Worm (Caenorhabditis elegans): ENCODE data around the gene F42A9.7.
A peak's percentile ranks its signal among the peaks of the same experiment; 100 is the strongest.

Gene F42A9.7

ce11 chrIV:8608934-8609333, 8.0 kb downstream of the F42A9.7 start, which contains the start of gene F42A9.6 (continued):
- TF ChIP-seq K11D2.4 (GFP tag; IDR thresholded peaks at IDR 0.05) (no peak), die-1 (tag; optimal IDR thresholded peaks at IDR 0.05) (no peak)

ce11 chrIV:8608204-8608603, 8.7 kb downstream of the F42A9.7 start:
- TF ChIP-seq rcor-1 (GFP tag; IDR thresholded peaks at IDR 0.05) (no peak), cebp-2 (GFP tag; IDR thresholded peaks at IDR 0.05) (no peak), mel-28 (tag; optimal IDR thresholded peaks at IDR 0.05; ENCODE audit: borderline replicate concordance) (no peak), F57A8.1 (GFP tag; optimal IDR thresholded peaks at IDR 0.05) (no peak), B0336.3 (GFP tag; IDR thresholded peaks at IDR 0.05) (no peak), dpl-1 (GFP tag; optimal IDR thresholded peaks at IDR 0.05) (no peak), D2030.7 (GFP tag; IDR thresholded peaks at IDR 0.05) (no peak), nhr-120 (GFP tag; IDR thresholded peaks at IDR 0.05) (no peak), F55B11.4 (tag; optimal IDR thresholded peaks at IDR 0.05; ENCODE audit: borderline replicate concordance, insufficient read depth) (no peak), ZK185.1 (tag; optimal IDR thresholded peaks at IDR 0.05; ENCODE audit: poor library complexity, severe bottlenecking) (no peak), athp-1 (tag; optimal IDR thresholded peaks at IDR 0.05) (no peak), chd-7 (tag; optimal IDR thresholded peaks at IDR 0.05) (no peak), him-1 (tag; optimal IDR thresholded peaks at IDR 0.05) (no peak), B0261.1 (tag; optimal IDR thresholded peaks at IDR 0.05) (no peak)

ce11 chrIV:8607468-8607867, 9.5 kb downstream of the F42A9.7 start:
- TF ChIP-seq F33H1.4 (GFP tag; IDR thresholded peaks at IDR 0.05) (peak; percentile 73), lsl-1 (GFP tag; optimal IDR thresholded peaks at IDR 0.05) (peak; percentile 54)

ce11 chrIV:8605217-8605616, 11.7 kb downstream of the F42A9.7 start:
- TF ChIP-seq atf-7 (tag; optimal IDR thresholded peaks at IDR 0.05) (no peak), tlf-1 (GFP tag; optimal IDR thresholded peaks at IDR 0.05) (no peak), lsy-27 (tag; optimal IDR thresholded peaks at IDR 0.05; ENCODE audit: borderline replicate concordance, insufficient read depth) (no peak), mcd-1 (GFP tag; IDR thresholded peaks at IDR 0.05) (no peak), lin-26 (GFP tag; IDR thresholded peaks at IDR 0.05) (no peak), mxl-1 (tag; optimal IDR thresholded peaks at IDR 0.05) (no peak), hlh-12 (tag; optimal IDR thresholded peaks at IDR 0.05) (no peak), T26A5.8 (tag; optimal IDR thresholded peaks at IDR 0.05) (no peak), zfh-2 (GFP tag; conservative IDR thresholded peaks at IDR 0.05) (no peak), Y56A3A.18 (GFP tag; IDR thresholded peaks at IDR 0.05) (no peak), unc-130 (GFP tag; optimal IDR thresholded peaks at IDR 0.05) (no peak), sea-2 (GFP tag; IDR thresholded peaks at IDR 0.05) (no peak)

- TF ChIP-seq ets-4 (GFP tag; optimal IDR thresholded peaks at IDR 0.05), result no peak
- TF ChIP-seq pha-4 (tag; optimal IDR thresholded peaks at IDR 0.05), result no peak
- no peak for TF ChIP-seq mel-28 (tag; optimal IDR thresholded peaks at IDR 0.05; ENCODE audit: borderline replicate concordance)
- TF ChIP-seq egrh-3 (GFP tag; IDR thresholded peaks at IDR 0.05), result no peak
These were observed 14.1 kb downstream of the F42A9.7 start, which contains the start of gene Y59H11AR.10 for ce11 chrIV:8602877-8603276. TSS of gene Y59H11AR.10 (plus strand) at chrIV:8603177.

Measured in whole organism, young adult.